Worm (Caenorhabditis elegans): ENCODE data around the gene nep-16.

- TF ChIP-seq him-1 (tag; optimal IDR thresholded peaks at IDR 0.05) (no peak), dao-5 (tag; optimal IDR thresholded peaks at IDR 0.05) (no peak)
Measured at ce11 chrIV:7633020-7633419, 8.6 kb downstream of the nep-16 start, which contains the start of gene plp-1.
